Worm (Caenorhabditis elegans) whole organism, L4 larva: ENCODE data around the gene exos-1.

ENCODE experiments used
- R02D3.7 ChIP-seq: fragments of 150-350 bp; sonication (generic microtip); optimal IDR thresholded peaks from 3 replicates; lab custom pipeline; 2014; ENCODE audit warnings: missing biosample characterization, missing genetic modification characterization
- lin-15B ChIP-seq: fragments of 150-350 bp; sonication (generic microtip); optimal IDR thresholded peaks from 3 replicates; lab custom pipeline; 2014; ENCODE audit warnings: missing biosample characterization, missing genetic modification characterization
- snpc-4 ChIP-seq: fragments of 150-350 bp; optimal IDR thresholded peaks from 2 replicates; lab custom pipeline; 2014; ENCODE audit warnings: missing biosample characterization, missing genetic modification characterization
- unc-39 ChIP-seq: sonication (generic microtip); optimal IDR thresholded peaks from 2 replicates; lab custom pipeline; 2017; ENCODE audit warnings: missing biosample characterization, missing genetic modification characterization

- TF ChIP-seq R02D3.7 (tag; lab: Kevin White, UChicago): no peak
- no peak for TF ChIP-seq unc-39 (tag; lab: Kevin White, UChicago)
- no peak for TF ChIP-seq lin-15B (tag; lab: Kevin White, UChicago)
- no peak for TF ChIP-seq snpc-4
Observed at ce11 chrIII:11053603-11054002, 44.8 kb downstream of the exos-1 start.
